Fruit fly (Drosophila melanogaster) whole organism, wandering third instar larva: ENCODE data around the gene CG13893.
A peak's percentile ranks its signal among the peaks of the same experiment; 100 is the strongest.

Experiments
- CG32264 ChIP-seq: fragments of 200-800 bp; sonication (Bioruptor generic); optimal IDR thresholded peaks from 2 replicates; lab custom pipeline; 2016; ENCODE audit warnings: missing biosample characterization, missing genetic modification characterization
- CG9705 ChIP-seq: fragments of 200-800 bp; sonication (Bioruptor generic); optimal IDR thresholded peaks from 2 replicates; lab custom pipeline; 2018; ENCODE audit warnings: missing biosample characterization, mild to moderate bottlenecking, missing genetic modification characterization
- CrebA ChIP-seq: fragments of 200-800 bp; sonication (Bioruptor generic); optimal IDR thresholded peaks from 2 replicates; lab custom pipeline; 2016; ENCODE audit warnings: missing biosample characterization, mild to moderate bottlenecking, missing genetic modification characterization, borderline replicate concordance
- Dfd ChIP-seq: fragments of >200 bp; optimal IDR thresholded peaks from 2 replicates; lab custom pipeline; 2017; ENCODE audit warnings: missing biosample characterization, missing genetic modification characterization
- Dif ChIP-seq: fragments of 200-275, 200-300 bp; sonication (Bioruptor generic); optimal IDR thresholded peaks from 2 replicates; lab custom pipeline; 2018; ENCODE audit warnings: missing biosample characterization, missing genetic modification characterization; ENCODE audit not compliant: partially characterized antibody
- GATAd ChIP-seq: sonication (Bioruptor generic); optimal IDR thresholded peaks from 2 replicates; lab custom pipeline; 2016; ENCODE audit warnings: missing biosample characterization, missing genetic modification characterization
- HLH106 ChIP-seq: fragments of 200-800 bp; optimal IDR thresholded peaks from 3 replicates; lab custom pipeline; 2019; ENCODE audit warnings: missing biosample characterization, mild to moderate bottlenecking, missing genetic modification characterization, moderate library complexity
- Hnf4 ChIP-seq: fragments of 200-800 bp; sonication (Bioruptor generic); optimal IDR thresholded peaks from 2 replicates; lab custom pipeline; 2016; ENCODE audit warnings: missing biosample characterization, mild to moderate bottlenecking, missing genetic modification characterization
- Hr78 ChIP-seq: fragments of >200 bp; optimal IDR thresholded peaks from 2 replicates; lab custom pipeline; 2017; ENCODE audit warnings: missing biosample characterization, missing genetic modification characterization
- Hr83 ChIP-seq: fragments of 200-300 bp; sonication (Bioruptor generic); optimal IDR thresholded peaks from 2 replicates; lab custom pipeline; 2016; ENCODE audit warnings: missing biosample characterization, mild to moderate bottlenecking, missing genetic modification characterization, moderate library complexity; ENCODE audit not compliant: poor library complexity, severe bottlenecking
- Jra ChIP-seq: sonication (Bioruptor generic); optimal IDR thresholded peaks from 2 replicates; lab custom pipeline; 2016; ENCODE audit warnings: missing biosample characterization, missing genetic modification characterization
- Myc ChIP-seq: fragments of >200 bp; optimal IDR thresholded peaks from 2 replicates; lab custom pipeline; 2017
- OdsH ChIP-seq: fragments of 200-800 bp; sonication (Bioruptor generic); optimal IDR thresholded peaks from 2 replicates; lab custom pipeline; 2016; ENCODE audit warnings: missing biosample characterization, mild to moderate bottlenecking, missing genetic modification characterization
- Rel ChIP-seq, 2 experiments: fragments of 200-800 bp; sonication (Bioruptor generic) in 1 of 2; optimal IDR thresholded peaks; 2 replicates in 1 of 2; 3 replicates in 1 of 2; lab custom pipeline; 2016 to 2019; ENCODE audit warnings: mild to moderate bottlenecking in 2 of 2, missing biosample characterization in 2 of 2, missing genetic modification characterization in 2 of 2, moderate library complexity in 1 of 2
- Sp1 ChIP-seq: fragments of 200-800 bp; sonication (Bioruptor generic); optimal IDR thresholded peaks from 3 replicates; lab custom pipeline; 2019; ENCODE audit warnings: missing biosample characterization, mild to moderate bottlenecking, missing genetic modification characterization, moderate library complexity
- br ChIP-seq: fragments of 200-800 bp; sonication (Bioruptor generic); optimal IDR thresholded peaks from 2 replicates; lab custom pipeline; 2016; ENCODE audit warnings: missing biosample characterization, missing genetic modification characterization
- brk ChIP-seq: fragments of 200-800 bp; sonication (Bioruptor generic); optimal IDR thresholded peaks from 2 replicates; lab custom pipeline; 2016; ENCODE audit warnings: missing biosample characterization, mild to moderate bottlenecking, missing genetic modification characterization
- dl ChIP-seq, 2 experiments: fragments of 175-275, 200-275 bp in 1 of 2; fragments of 200-275 bp in 1 of 2; sonication (Bioruptor generic); optimal IDR thresholded peaks; lab custom pipeline; 2018; ENCODE audit warnings: mild to moderate bottlenecking in 2 of 2, missing biosample characterization in 2 of 2, missing genetic modification characterization in 2 of 2, moderate library complexity in 2 of 2; ENCODE audit not compliant: partially characterized antibody in 2 of 2, insufficient read depth in 1 of 2
- dmrt93B ChIP-seq: fragments of 200-800 bp; sonication (Bioruptor generic); optimal IDR thresholded peaks from 2 replicates; lab custom pipeline; 2018; ENCODE audit warnings: missing biosample characterization, mild to moderate bottlenecking, missing genetic modification characterization
- dsf ChIP-seq: sonication (Bioruptor generic); optimal IDR thresholded peaks from 2 replicates; lab custom pipeline; 2016; ENCODE audit warnings: missing biosample characterization, missing genetic modification characterization, borderline replicate concordance
- ey ChIP-seq: fragments of 200-800 bp; sonication (Bioruptor generic); optimal IDR thresholded peaks from 2 replicates; lab custom pipeline; 2016; ENCODE audit warnings: missing biosample characterization, missing genetic modification characterization
- foxo ChIP-seq, 2 experiments: fragments of 200-800 bp; sonication (Bioruptor generic); optimal IDR thresholded peaks; 2 replicates in 1 of 2; 3 replicates in 1 of 2; lab custom pipeline; 2016 to 2017; ENCODE audit warnings: missing biosample characterization in 2 of 2, missing genetic modification characterization in 2 of 2
- fru ChIP-seq: fragments of 200-800 bp; sonication (Bioruptor generic); optimal IDR thresholded peaks from 3 replicates; lab custom pipeline; 2016; ENCODE audit warnings: missing biosample characterization, mild to moderate bottlenecking, missing genetic modification characterization
- h ChIP-seq: fragments of 200-800 bp; sonication (Bioruptor generic); optimal IDR thresholded peaks from 3 replicates; lab custom pipeline; 2016; ENCODE audit warnings: missing biosample characterization, mild to moderate bottlenecking, missing genetic modification characterization
- jim ChIP-seq: fragments of 175-275, 200-325 bp; sonication (Bioruptor generic); optimal IDR thresholded peaks from 2 replicates; lab custom pipeline; 2016; ENCODE audit warnings: missing biosample characterization, mild to moderate bottlenecking, missing genetic modification characterization
- lola ChIP-seq: fragments of >200 bp; optimal IDR thresholded peaks from 2 replicates; lab custom pipeline; 2017; ENCODE audit warnings: missing biosample characterization, missing genetic modification characterization
- pan ChIP-seq: fragments of >200 bp; optimal IDR thresholded peaks from 2 replicates; lab custom pipeline; 2017
- rgr ChIP-seq: fragments of 200-800 bp; sonication (Bioruptor generic); optimal IDR thresholded peaks from 3 replicates; lab custom pipeline; 2016; ENCODE audit warnings: missing biosample characterization, mild to moderate bottlenecking, missing genetic modification characterization
- sage ChIP-seq: fragments of 200-800 bp; sonication (Bioruptor generic); optimal IDR thresholded peaks from 2 replicates; lab custom pipeline; 2016; ENCODE audit warnings: missing biosample characterization, mild to moderate bottlenecking, missing genetic modification characterization
- sv ChIP-seq: fragments of 200-800 bp; sonication (Bioruptor generic); optimal IDR thresholded peaks from 3 replicates; lab custom pipeline; 2016; ENCODE audit warnings: missing biosample characterization, missing genetic modification characterization
- tai ChIP-seq: sonication (Bioruptor generic); optimal IDR thresholded peaks from 2 replicates; lab custom pipeline; 2016; ENCODE audit warnings: missing biosample characterization, missing genetic modification characterization
- woc ChIP-seq: sonication (Bioruptor generic); optimal IDR thresholded peaks from 2 replicates; lab custom pipeline; 2016; ENCODE audit warnings: missing biosample characterization, mild to moderate bottlenecking, missing genetic modification characterization

The CG13893 gene

DNA sequence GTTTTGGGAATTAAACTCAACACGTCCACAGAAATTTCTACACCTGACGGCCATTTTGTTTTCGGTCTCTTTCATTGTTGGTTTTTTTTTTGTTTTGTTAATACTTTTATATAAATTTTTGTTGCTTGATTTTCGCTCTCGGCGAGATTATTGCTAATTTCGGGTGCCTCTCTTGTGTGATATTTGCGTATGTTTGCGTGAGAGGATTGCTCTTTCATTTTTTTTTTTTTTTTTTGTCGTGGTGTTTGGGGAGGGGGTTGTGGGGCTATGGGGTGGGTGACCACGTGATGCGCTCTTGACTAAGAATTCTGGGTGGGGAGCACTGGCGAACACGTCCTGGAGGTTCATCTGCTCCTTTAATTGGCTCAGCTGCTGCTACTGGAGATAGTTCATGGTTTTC lies 22.1 kb upstream of the CG13893 start:
- TF ChIP-seq Dif (GFP tag; lab: Kevin White, UChicago) (no peak), fru (GFP tag; lab: Kevin White, UChicago) (no peak), Sp1 (GFP tag; lab: Kevin White, UChicago) (peak; percentile 27), sv (GFP tag; lab: Kevin White, UChicago) (no peak), CrebA (GFP tag; lab: Kevin White, UChicago) (no peak)

DNA sequence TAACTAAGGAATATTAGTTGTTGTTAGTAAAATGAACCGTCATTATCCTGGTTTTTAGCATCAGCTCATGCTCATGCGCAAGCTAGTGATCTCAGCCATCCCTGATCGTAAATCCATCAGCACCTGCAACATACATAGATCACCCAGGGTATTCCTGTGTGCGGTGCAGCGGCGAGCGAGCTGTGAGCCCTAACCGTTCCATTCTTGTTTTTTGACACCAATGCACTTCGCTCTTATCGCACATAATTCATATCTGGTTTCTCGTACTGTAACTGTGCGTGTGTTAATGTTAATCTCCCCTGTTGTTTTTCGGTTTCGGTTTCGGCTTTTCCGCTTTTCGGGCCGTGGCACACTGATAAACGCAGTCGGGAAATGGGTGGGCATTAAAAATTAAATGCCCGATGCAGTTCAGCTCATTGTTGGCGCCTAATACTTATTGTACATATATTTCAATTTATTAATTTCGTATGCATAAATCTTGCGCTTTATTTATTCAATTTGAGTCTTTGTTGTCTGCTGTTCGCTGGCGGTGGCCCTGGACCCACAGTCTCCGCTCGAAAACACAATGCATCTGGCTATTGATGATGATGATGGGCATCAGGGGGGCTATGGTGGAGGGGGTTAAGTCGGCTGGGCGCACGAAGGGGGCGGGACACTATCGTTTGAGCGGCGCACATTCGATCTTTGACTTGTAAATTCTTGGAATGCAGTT lies 20.6 kb upstream of the CG13893 start:
- TF ChIP-seq dsf (GFP tag; lab: Kevin White, UChicago) (no peak), Hnf4 (GFP tag; lab: Kevin White, UChicago) (no peak), ey (GFP tag; lab: Kevin White, UChicago) (no peak), Rel (GFP tag; optimal IDR thresholded peaks at IDR 0.05; lab: Kevin White, UChicago) (no peak), Rel (tag; optimal IDR thresholded peaks at IDR 0.05; lab: Kevin White, UChicago) (no peak), brk (GFP tag; lab: Kevin White, UChicago) (no peak), GATAd (GFP tag; lab: Kevin White, UChicago) (no peak), dmrt93B (GFP tag; lab: Kevin White, UChicago) (no peak), jim (GFP tag; lab: Kevin White, UChicago) (no peak), lola (GFP tag; lab: Kevin White, UChicago) (no peak), dl (GFP tag; optimal IDR thresholded peaks at IDR 0.05; lab: Kevin White, UChicago; ENCODE audit: insufficient read depth in 1 of 2, partially characterized antibody in 2 of 2) (no peak), OdsH (GFP tag; lab: Kevin White, UChicago) (no peak), fru (GFP tag; lab: Kevin White, UChicago) (no peak), Jra (no peak), tai (GFP tag; lab: Kevin White, UChicago) (no peak), Hr78 (GFP tag; lab: Kevin White, UChicago) (no peak), Dfd (GFP tag; lab: Kevin White, UChicago) (no peak), Myc (lab: Kevin White, UChicago) (no peak), br (GFP tag; lab: Kevin White, UChicago) (no peak)

DNA sequence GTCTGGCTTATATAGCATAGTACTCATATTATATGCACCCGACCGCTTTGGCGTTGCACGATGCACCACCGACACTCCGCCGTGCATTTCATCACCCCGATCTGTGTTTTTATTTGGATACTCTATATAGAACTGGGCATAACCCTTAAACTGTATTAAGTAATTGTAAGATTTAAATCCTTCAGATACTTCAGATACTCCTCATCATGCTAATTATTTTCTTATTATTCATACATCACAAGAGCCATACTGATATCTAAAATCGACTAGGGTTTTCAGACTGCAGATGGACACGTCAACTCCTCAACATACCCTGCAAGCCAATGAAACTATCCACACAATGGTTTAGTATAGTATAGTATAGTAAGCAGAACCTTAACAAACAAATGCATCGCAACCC lies 19.7 kb upstream of the CG13893 start:
- TF ChIP-seq ey (GFP tag; lab: Kevin White, UChicago), result peak; percentile 12
- TF ChIP-seq brk (GFP tag; lab: Kevin White, UChicago), result no peak
- no peak for TF ChIP-seq Hnf4 (GFP tag; lab: Kevin White, UChicago)
- peak; percentile 7 for TF ChIP-seq h
- peak; percentile 3 for TF ChIP-seq HLH106
- TF ChIP-seq foxo (GFP tag; optimal IDR thresholded peaks at IDR 0.05; lab: Kevin White, UChicago), result peak in 1 of 2 experiments; percentile 13

DNA sequence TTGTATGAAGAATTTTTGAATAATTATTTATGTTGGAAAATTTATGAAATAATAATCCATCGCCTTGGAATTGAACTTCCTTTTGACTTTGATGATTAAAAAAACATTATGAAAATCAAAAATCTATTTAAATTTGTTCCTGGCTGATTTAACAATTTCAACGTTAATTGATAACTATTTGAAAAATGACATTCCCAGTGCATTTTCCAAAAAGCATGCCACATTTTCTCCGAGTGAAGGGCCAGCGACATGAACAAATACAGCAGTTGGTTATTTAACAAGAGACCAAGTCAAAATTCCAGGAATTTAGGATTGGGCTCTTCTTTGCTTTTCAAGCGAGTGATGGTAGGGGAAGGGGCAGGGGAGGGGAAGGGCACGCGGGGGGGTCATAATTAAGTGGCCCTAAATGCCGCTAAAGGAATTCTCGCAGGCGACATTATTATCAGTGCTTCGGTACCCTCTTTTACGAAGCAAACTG lies 18.6 kb upstream of the CG13893 start:
- TF ChIP-seq rgr (GFP tag; lab: Kevin White, UChicago) (peak; percentile 72), h (peak; percentile 52), fru (GFP tag; lab: Kevin White, UChicago) (peak; percentile 65), dmrt93B (GFP tag; lab: Kevin White, UChicago) (peak; percentile 52), CG9705 (peak; percentile 39), pan (lab: Kevin White, UChicago) (no peak), Hr78 (GFP tag; lab: Kevin White, UChicago) (no peak), Hr83 (no peak), Sp1 (GFP tag; lab: Kevin White, UChicago) (peak; percentile 82), foxo (GFP tag; optimal IDR thresholded peaks at IDR 0.05; lab: Kevin White, UChicago) (peak in 1 of 2 experiments; percentile 75), tai (GFP tag; lab: Kevin White, UChicago) (peak; percentile 13), br (GFP tag; lab: Kevin White, UChicago) (peak; percentile 59), Hnf4 (GFP tag; lab: Kevin White, UChicago) (peak; percentile 54), ey (GFP tag; lab: Kevin White, UChicago) (peak; percentile 70), sv (GFP tag; lab: Kevin White, UChicago) (peak; percentile 0), CG32264 (GFP tag; lab: Kevin White, UChicago) (peak; percentile 37), sage (GFP tag; lab: Kevin White, UChicago) (peak; percentile 15), woc (GFP tag; lab: Kevin White, UChicago) (no peak), HLH106 (peak; percentile 75), OdsH (GFP tag; lab: Kevin White, UChicago) (peak; percentile 71)
